Worm (Caenorhabditis elegans): ENCODE data around the gene C44B11.4.
A peak's percentile ranks its signal among the peaks of the same experiment; 100 is the strongest.

Gene C44B11.4

ce11 chrIII:3174985-3175384 is 31.4 kb upstream of the C44B11.4 start, which contains the start of gene R148.3 (continued):
- TF ChIP-seq Y22D7AL.16 (tag; optimal IDR thresholded peaks at IDR 0.05) (peak; percentile 67), ceh-30 (tag; optimal IDR thresholded peaks at IDR 0.05) (peak; percentile 6), sdc-2 (tag; optimal IDR thresholded peaks at IDR 0.05) (peak; percentile 55), ceh-48 (tag; optimal IDR thresholded peaks at IDR 0.05) (peak; percentile 52), rnt-1 (tag; optimal IDR thresholded peaks at IDR 0.05) (peak; percentile 71), F13H6.1 (tag; optimal IDR thresholded peaks at IDR 0.05) (peak; percentile 77), nfya-1 (tag; optimal IDR thresholded peaks at IDR 0.05) (peak; percentile 79), ama-1 (optimal IDR thresholded peaks at IDR 0.05) (no peak), lim-6 (tag; optimal IDR thresholded peaks at IDR 0.05) (peak; percentile 62), nhr-232 (tag; optimal IDR thresholded peaks at IDR 0.05) (peak; percentile 78), K02D7.2 (tag; optimal IDR thresholded peaks at IDR 0.05) (peak; percentile 76), tbx-2 (tag; optimal IDR thresholded peaks at IDR 0.05) (peak; percentile 83), C08G9.2 (tag; optimal IDR thresholded peaks at IDR 0.05) (peak; percentile 64), lin-11 (tag; optimal IDR thresholded peaks at IDR 0.05) (peak; percentile 68), K09A11.1 (tag; optimal IDR thresholded peaks at IDR 0.05; ENCODE audit: insufficient read depth) (peak; percentile 88), ceh-45 (GFP tag; IDR thresholded peaks at IDR 0.05) (0 out of 2 replicates have a peak, but pooled peaks have one; percentile 45), C38D4.7 (GFP tag; optimal IDR thresholded peaks at IDR 0.05) (peak; percentile 64), ceh-19 (GFP tag; optimal IDR thresholded peaks at IDR 0.05) (peak; percentile 72), fkh-6 (tag; optimal IDR thresholded peaks at IDR 0.05) (peak; percentile 83), pha-2 (tag; optimal IDR thresholded peaks at IDR 0.05) (peak; percentile 79), che-1 (tag; optimal IDR thresholded peaks at IDR 0.05) (peak; percentile 74), tbx-7 (tag; optimal IDR thresholded peaks at IDR 0.05) (no peak), unc-55 (GFP tag; optimal IDR thresholded peaks at IDR 0.05) (no peak), unc-42 (tag; optimal IDR thresholded peaks at IDR 0.05) (peak; percentile 22)

- no peak for TF ChIP-seq nhr-11 (tag; optimal IDR thresholded peaks at IDR 0.05)
Observed at ce11 chrIII:3171382-3171781, 27.8 kb upstream of the C44B11.4 start, which contains the start of gene R148.4. Gene R148.4 (plus strand): TSS chrIII:3171592.

DNA sequence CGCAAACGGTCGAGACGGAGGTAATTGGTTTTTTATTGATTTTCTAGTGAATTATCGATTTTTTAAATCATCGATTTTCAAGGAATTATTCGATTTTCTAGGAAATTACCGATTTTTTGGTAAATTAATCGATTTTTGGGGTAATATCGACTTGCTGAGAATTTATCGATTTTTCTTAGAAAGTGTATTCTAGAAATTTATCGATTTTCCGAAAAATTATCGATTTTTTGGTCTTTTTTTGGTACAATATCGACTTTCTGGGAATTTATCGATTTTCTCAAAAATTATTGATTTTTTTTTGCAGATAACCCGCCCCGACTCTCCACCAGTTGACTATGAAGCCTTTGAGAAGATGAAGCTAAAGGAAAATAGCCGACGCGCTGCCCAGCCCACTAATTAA is 27.0 kb upstream of the C44B11.4 start:
- no peak for TF ChIP-seq elt-4 (tag; optimal IDR thresholded peaks at IDR 0.05)
- TF ChIP-seq pha-4 (tag; optimal IDR thresholded peaks at IDR 0.05) = no peak
- TF ChIP-seq dmd-4 (tag; optimal IDR thresholded peaks at IDR 0.05; ENCODE audit: borderline replicate concordance) = no peak
- no peak for TF ChIP-seq unc-86 (tag; optimal IDR thresholded peaks at IDR 0.05)
- peak; percentile 81 for TF ChIP-seq ceh-48 (tag; optimal IDR thresholded peaks at IDR 0.05)
- TF ChIP-seq ceh-2 (tag; optimal IDR thresholded peaks at IDR 0.05) = no peak
- no peak for TF ChIP-seq dve-1 (tag; optimal IDR thresholded peaks at IDR 0.05)

- no peak for TF ChIP-seq nhr-11 (tag; optimal IDR thresholded peaks at IDR 0.05)
- no peak for TF ChIP-seq gmeb-2 (tag; optimal IDR thresholded peaks at IDR 0.05)
- no peak for TF ChIP-seq hlh-30 (tag; optimal IDR thresholded peaks at IDR 0.05; ENCODE audit: insufficient read depth)
- no peak for TF ChIP-seq hlh-13 (GFP tag; optimal IDR thresholded peaks at IDR 0.05)
- TF ChIP-seq T23F11.4 (GFP tag; optimal IDR thresholded peaks at IDR 0.05) = no peak
Observed at ce11 chrIII:3169279-3169678, 25.7 kb upstream of the C44B11.4 start.

ce11 chrIII:3165309-3165708 is 21.8 kb upstream of the C44B11.4 start, which contains the start of gene R148.5:
Gene R148.5 (plus strand): TSS chrIII:3165639.
- TF ChIP-seq zip-5 (tag; optimal IDR thresholded peaks at IDR 0.05) = no peak
- TF ChIP-seq unc-86 (tag; optimal IDR thresholded peaks at IDR 0.05) = no peak
- TF ChIP-seq ceh-14 (tag; optimal IDR thresholded peaks at IDR 0.05) = no peak
- TF ChIP-seq unc-55 (GFP tag; optimal IDR thresholded peaks at IDR 0.05) = no peak
- no peak for TF ChIP-seq ceh-18 (tag; optimal IDR thresholded peaks at IDR 0.05)
- no peak for TF ChIP-seq K09A11.1 (tag; optimal IDR thresholded peaks at IDR 0.05; ENCODE audit: insufficient read depth)
- no peak for TF ChIP-seq fax-1 (tag; optimal IDR thresholded peaks at IDR 0.05)
- TF ChIP-seq lim-6 (tag; optimal IDR thresholded peaks at IDR 0.05) = no peak
- TF ChIP-seq sdc-2 (tag; optimal IDR thresholded peaks at IDR 0.05) = no peak
- no peak for TF ChIP-seq hlh-15 (tag; optimal IDR thresholded peaks at IDR 0.05)

Data from whole organism, late embryonic.